Worm (Caenorhabditis elegans): Measurements from ENCODE around the gene W04E12.5.

DNA sequence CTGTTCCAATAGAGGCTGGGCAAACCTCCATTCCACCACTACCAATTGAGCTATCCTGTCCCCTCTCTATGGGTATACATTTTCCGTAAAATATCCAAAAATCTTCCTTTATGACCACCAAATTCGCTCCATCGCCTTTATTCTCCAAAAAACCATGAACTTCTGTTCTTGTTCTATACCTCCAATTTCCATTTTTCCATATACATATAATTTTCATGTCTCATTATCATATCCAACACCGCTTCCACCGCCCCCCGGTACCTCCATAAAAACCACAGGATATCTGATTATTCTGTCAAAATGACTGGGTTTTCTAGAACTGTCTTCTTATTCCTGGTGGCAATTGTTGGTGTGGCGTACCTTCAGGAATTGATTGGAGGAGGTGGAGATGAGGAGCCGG lies 30.1 kb upstream of the W04E12.5 start, which contains the start of gene Y43F8C.17:
- TF ChIP-seq nhr-237 (tag; optimal IDR thresholded peaks at IDR 0.05): no peak
- no peak for TF ChIP-seq ceh-44 (GFP tag; IDR thresholded peaks at IDR 0.05)
- no peak for TF ChIP-seq daf-8 (GFP tag; IDR thresholded peaks at IDR 0.05)
- no peak for TF ChIP-seq lin-13 (GFP tag; optimal IDR thresholded peaks at IDR 0.05)
- no peak for TF ChIP-seq unc-39 (tag; optimal IDR thresholded peaks at IDR 0.05)
- TF ChIP-seq Y75B8A.6 (GFP tag; IDR thresholded peaks at IDR 0.05): no peak
- no peak for TF ChIP-seq skn-1 (tag; optimal IDR thresholded peaks at IDR 0.05)
- TF ChIP-seq tag-97 (GFP tag; IDR thresholded peaks at IDR 0.05): no peak
- no peak for TF ChIP-seq F49E8.2 (tag; optimal IDR thresholded peaks at IDR 0.05; ENCODE audit: borderline replicate concordance)
- no peak for TF ChIP-seq nhr-25 (tag; optimal IDR thresholded peaks at IDR 0.05; ENCODE audit: borderline replicate concordance, insufficient read depth)
- TF ChIP-seq zag-1 (tag; optimal IDR thresholded peaks at IDR 0.05): no peak
- TF ChIP-seq nhr-11 (tag; optimal IDR thresholded peaks at IDR 0.05): no peak
- TF ChIP-seq dmd-9 (GFP tag; IDR thresholded peaks at IDR 0.05): no peak
